Worm (Caenorhabditis elegans) whole organism, early embryonic: Measurements from ENCODE around the gene prx-5.

Experiments
- B0310.2 ChIP-seq: sonication (generic microtip); optimal IDR thresholded peaks from 2 replicates; lab custom pipeline; 2016; ENCODE audit warnings: mild to moderate bottlenecking, missing genetic modification characterization, missing compliant biosample characterization
- F13C5.2 ChIP-seq: sonication (generic microtip); optimal IDR thresholded peaks from 2 replicates; lab custom pipeline; 2017; ENCODE audit warnings: mild to moderate bottlenecking, missing genetic modification characterization, inconsistent platforms, missing compliant biosample characterization
- aly-1 ChIP-seq: sonication (generic microtip); optimal IDR thresholded peaks from 2 replicates; lab custom pipeline; 2016; ENCODE audit warnings: missing genetic modification characterization, missing compliant biosample characterization
- ama-1 ChIP-seq: fragments of 150-350 bp; optimal IDR thresholded peaks from 2 replicates; lab custom pipeline; 2014
- ceh-13 ChIP-seq: fragments of 200-800 bp; sonication (Bioruptor generic); optimal IDR thresholded peaks from 2 replicates; lab custom pipeline; 2018; ENCODE audit warnings: mild to moderate bottlenecking, missing genetic modification characterization, missing compliant biosample characterization
- ceh-36 ChIP-seq: sonication (generic microtip); optimal IDR thresholded peaks from 2 replicates; lab custom pipeline; 2016; ENCODE audit warnings: missing genetic modification characterization, inconsistent platforms, missing compliant biosample characterization
- ets-7 ChIP-seq: sonication (generic microtip); optimal IDR thresholded peaks from 2 replicates; lab custom pipeline; 2016; ENCODE audit warnings: missing genotype, missing genetic modification characterization, missing compliant biosample characterization
- flt-1 ChIP-seq: fragments of 200-800 bp; sonication (Bioruptor generic); IDR thresholded peaks from 2 replicates; pipeline ENCODE4 v1.3.6; 2022; ENCODE audit warnings: missing genetic modification characterization, missing compliant biosample characterization
- hmbx-1 ChIP-seq: sonication (generic microtip); optimal IDR thresholded peaks from 2 replicates; lab custom pipeline; 2016; ENCODE audit warnings: mild to moderate bottlenecking, missing genetic modification characterization, missing compliant biosample characterization
- hmg-4 ChIP-seq: fragments of 200-800 bp; sonication (Bioruptor generic); optimal IDR thresholded peaks from 2 replicates; lab custom pipeline; 2018; ENCODE audit warnings: mild to moderate bottlenecking, missing genetic modification characterization, missing compliant biosample characterization
- hnd-1 ChIP-seq: sonication (generic microtip); optimal IDR thresholded peaks from 2 replicates; lab custom pipeline; 2016; ENCODE audit warnings: missing genetic modification characterization, missing compliant biosample characterization
- pes-1 ChIP-seq: fragments of 200-800 bp; sonication (Bioruptor generic); IDR thresholded peaks from 2 replicates; pipeline ENCODE4 v1.3.6; 2022; ENCODE audit warnings: missing genetic modification reagents, missing genetic modification characterization, missing compliant biosample characterization
- scrt-1 ChIP-seq: fragments of 200-800 bp; sonication (Bioruptor generic); IDR thresholded peaks from 2 replicates; pipeline ENCODE4 v1.3.6; 2022; ENCODE audit warnings: missing genetic modification characterization, missing compliant biosample characterization
- sea-1 ChIP-seq: fragments of 200-800 bp; sonication (Bioruptor generic); conservative IDR thresholded peaks from 2 replicates; pipeline ENCODE4 v1.3.6; 2022; ENCODE audit warnings: missing genetic modification characterization, missing compliant biosample characterization
- tbx-11 ChIP-seq: fragments of 200-800 bp; sonication (Bioruptor generic); IDR thresholded peaks from 2 replicates; pipeline ENCODE4 v1.3.6; 2022; ENCODE audit warnings: missing genetic modification characterization, missing compliant biosample characterization
- tbx-37 ChIP-seq: fragments of 200-800 bp; sonication (Bioruptor generic); conservative IDR thresholded peaks from 2 replicates; pipeline ENCODE4 v1.3.6; 2022; ENCODE audit warnings: missing genetic modification reagents, missing genetic modification characterization, missing compliant biosample characterization
- tra-4 ChIP-seq: sonication (generic microtip); optimal IDR thresholded peaks from 2 replicates; lab custom pipeline; 2017; ENCODE audit warnings: missing genetic modification characterization, missing compliant biosample characterization

prx-5 gene

DNA sequence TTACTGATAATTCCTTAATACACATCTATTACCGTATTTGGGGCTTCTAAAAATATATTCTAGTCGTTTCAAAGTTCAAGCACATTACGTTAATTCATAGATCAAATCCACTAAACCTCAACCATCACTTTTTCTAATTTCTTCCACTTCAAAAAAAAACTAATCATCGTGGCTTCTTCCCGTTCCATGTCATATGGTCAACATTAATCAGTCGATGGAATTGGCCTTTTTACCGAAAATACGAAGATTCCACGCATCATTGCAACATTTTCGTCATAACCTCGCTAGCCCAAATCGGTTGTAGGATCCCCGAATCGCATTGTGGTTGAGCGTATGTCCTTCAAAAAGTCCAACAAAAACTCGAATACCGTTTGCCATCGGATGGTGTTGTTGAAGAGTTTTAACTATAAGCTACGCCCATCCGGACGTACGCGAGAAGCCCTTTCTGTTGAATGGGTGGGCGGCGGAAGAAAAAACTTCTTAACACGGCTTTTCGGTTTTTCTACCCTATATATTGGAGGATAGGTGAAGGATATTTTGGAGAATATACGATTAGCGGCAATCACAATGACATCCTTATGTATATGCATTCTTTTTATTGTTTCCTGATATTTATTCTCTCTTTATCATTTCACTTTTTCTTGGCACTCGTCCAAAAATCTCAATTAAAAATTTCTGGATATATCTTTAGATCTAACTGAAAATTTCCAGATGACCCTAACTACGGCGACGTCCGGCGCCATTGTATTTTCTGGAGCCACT, 27.9 kb downstream of the prx-5 start, which contains the start of gene rol-6:
TSS of gene rol-6 (plus strand) at position 712 of the 762 bp plus-strand sequence.
- no peak for TF ChIP-seq B0310.2 (tag; lab: Kevin White, UChicago)
- TF ChIP-seq hnd-1 (tag; lab: Kevin White, UChicago) = no peak
- TF ChIP-seq ceh-36 (tag; lab: Kevin White, UChicago) = no peak
- TF ChIP-seq ets-7 = no peak
- TF ChIP-seq pes-1 = no peak
- TF ChIP-seq tbx-37 (GFP tag; lab: Robert Waterston, UW) = no peak
- no peak for TF ChIP-seq F13C5.2
- no peak for TF ChIP-seq tra-4 (tag; lab: Kevin White, UChicago)
- no peak for TF ChIP-seq flt-1 (GFP tag; lab: Robert Waterston, UW)
- TF ChIP-seq tbx-11 = no peak
- TF ChIP-seq hmbx-1 (tag; lab: Kevin White, UChicago) = no peak
- TF ChIP-seq ama-1 (lab: Kevin White, UChicago) = no peak

DNA sequence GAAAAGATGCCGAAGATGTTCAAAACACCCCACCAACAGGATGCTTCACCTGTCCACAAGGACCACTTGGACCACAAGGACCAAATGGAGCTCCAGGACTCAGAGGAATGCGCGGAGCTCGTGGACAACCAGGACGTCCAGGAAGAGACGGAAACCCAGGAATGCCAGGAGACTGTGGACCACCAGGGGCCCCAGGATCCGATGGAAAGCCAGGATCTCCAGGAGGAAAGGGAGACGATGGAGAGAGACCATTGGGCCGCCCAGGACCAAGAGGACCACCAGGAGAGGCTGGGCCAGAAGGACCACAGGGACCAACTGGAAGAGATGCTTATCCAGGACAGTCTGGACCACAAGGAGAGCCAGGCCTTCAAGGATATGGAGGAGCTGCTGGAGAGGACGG, 29.0 kb downstream of the prx-5 start:
- no peak for TF ChIP-seq ceh-36 (tag; lab: Kevin White, UChicago)
- TF ChIP-seq tbx-37 (GFP tag; lab: Robert Waterston, UW) = no peak
- no peak for TF ChIP-seq ceh-13
- no peak for TF ChIP-seq hmg-4 (GFP tag; lab: Kevin White, UChicago)
- TF ChIP-seq scrt-1 = no peak
- no peak for TF ChIP-seq F13C5.2
- TF ChIP-seq aly-1 (tag; lab: Kevin White, UChicago) = no peak
- no peak for TF ChIP-seq hmbx-1 (tag; lab: Kevin White, UChicago)
- TF ChIP-seq tbx-11 = no peak
- no peak for TF ChIP-seq sea-1 (GFP tag; lab: Robert Waterston, UW)
- no peak for TF ChIP-seq tra-4 (tag; lab: Kevin White, UChicago)
- TF ChIP-seq hnd-1 (tag; lab: Kevin White, UChicago) = no peak
- TF ChIP-seq flt-1 (GFP tag; lab: Robert Waterston, UW) = no peak
- no peak for TF ChIP-seq ets-7

DNA sequence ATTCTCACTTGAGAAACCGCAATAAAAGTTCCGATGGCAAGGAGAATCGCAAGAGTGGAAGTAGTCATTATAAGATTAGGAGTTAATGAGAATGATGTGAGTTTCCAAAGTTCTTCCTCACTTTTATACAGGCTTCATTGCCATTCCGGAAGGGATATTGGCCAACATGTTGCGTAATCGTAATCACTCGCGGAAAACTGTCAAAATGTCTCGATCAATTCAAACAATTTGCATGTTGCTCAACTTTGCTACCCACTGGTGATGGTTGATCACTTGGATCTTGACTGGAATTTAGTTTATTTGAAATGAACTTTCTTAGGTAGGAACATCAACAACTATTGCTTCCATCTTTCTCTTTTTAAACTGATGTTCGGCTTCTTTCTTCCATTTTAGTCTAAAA, 32.8 kb downstream of the prx-5 start, which contains the start of gene idpb-4:
TSS of gene idpb-4 (minus strand) at position 101 of the 400 bp plus-strand sequence.
- TF ChIP-seq scrt-1 (no peak), sea-1 (GFP tag; lab: Robert Waterston, UW) (no peak), ceh-36 (tag; lab: Kevin White, UChicago) (no peak), hnd-1 (tag; lab: Kevin White, UChicago) (no peak), pes-1 (no peak), flt-1 (GFP tag; lab: Robert Waterston, UW) (no peak), ets-7 (no peak), B0310.2 (tag; lab: Kevin White, UChicago) (no peak), aly-1 (tag; lab: Kevin White, UChicago) (no peak), tbx-11 (no peak), tra-4 (tag; lab: Kevin White, UChicago) (no peak), F13C5.2 (no peak), ceh-13 (no peak), tbx-37 (GFP tag; lab: Robert Waterston, UW) (no peak)

DNA sequence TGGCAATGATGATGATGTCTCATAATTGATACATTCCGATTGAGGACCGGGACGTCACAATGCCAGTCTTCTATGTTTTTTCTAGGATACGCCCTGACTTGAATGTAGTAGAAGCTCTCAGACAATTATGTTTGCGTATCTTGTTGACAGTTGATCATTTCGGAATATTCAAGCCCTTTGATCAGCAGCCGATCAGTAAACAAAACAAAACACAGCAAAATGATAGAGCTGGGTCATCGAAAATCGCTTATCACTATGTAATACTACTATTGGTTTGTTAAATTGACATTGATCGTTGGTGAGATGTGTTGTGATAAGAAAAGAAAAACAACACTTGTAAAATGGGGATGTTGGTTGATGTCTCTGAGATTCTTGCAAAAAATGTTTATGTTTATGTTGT, 33.6 kb downstream of the prx-5 start:
- no peak for TF ChIP-seq ama-1 (lab: Kevin White, UChicago)
- no peak for TF ChIP-seq aly-1 (tag; lab: Kevin White, UChicago)
- TF ChIP-seq flt-1 (GFP tag; lab: Robert Waterston, UW) = no peak
- no peak for TF ChIP-seq ets-7
- no peak for TF ChIP-seq ceh-36 (tag; lab: Kevin White, UChicago)
- no peak for TF ChIP-seq hmbx-1 (tag; lab: Kevin White, UChicago)
- no peak for TF ChIP-seq ceh-13
- no peak for TF ChIP-seq hmg-4 (GFP tag; lab: Kevin White, UChicago)
- no peak for TF ChIP-seq sea-1 (GFP tag; lab: Robert Waterston, UW)
- no peak for TF ChIP-seq hnd-1 (tag; lab: Kevin White, UChicago)
- no peak for TF ChIP-seq tbx-11
- no peak for TF ChIP-seq F13C5.2
- no peak for TF ChIP-seq tra-4 (tag; lab: Kevin White, UChicago)
- no peak for TF ChIP-seq B0310.2 (tag; lab: Kevin White, UChicago)
- no peak for TF ChIP-seq tbx-37 (GFP tag; lab: Robert Waterston, UW)
- no peak for TF ChIP-seq pes-1
- no peak for TF ChIP-seq scrt-1

DNA sequence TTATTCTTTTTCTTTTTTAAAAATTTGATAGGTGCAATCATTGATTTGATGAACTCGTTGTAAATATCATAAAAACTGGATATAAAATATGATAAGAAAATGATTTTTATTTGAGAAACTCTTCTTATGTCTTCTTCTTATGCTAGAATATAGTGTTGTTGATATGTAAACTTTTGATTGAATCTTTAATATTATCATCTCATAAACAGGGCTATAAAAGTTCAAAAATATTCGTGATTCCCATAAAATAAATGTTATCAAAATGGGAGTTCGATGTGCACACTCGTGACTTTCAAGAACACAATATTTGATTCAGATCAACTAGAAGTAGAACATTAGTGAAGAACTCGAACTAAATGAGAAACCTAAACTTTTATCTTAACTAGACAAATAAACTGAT, 34.3 kb downstream of the prx-5 start:
- TF ChIP-seq ama-1 (lab: Kevin White, UChicago) = no peak
- no peak for TF ChIP-seq hnd-1 (tag; lab: Kevin White, UChicago)
- TF ChIP-seq sea-1 (GFP tag; lab: Robert Waterston, UW) = no peak
- no peak for TF ChIP-seq tbx-37 (GFP tag; lab: Robert Waterston, UW)
- no peak for TF ChIP-seq tbx-11
- TF ChIP-seq ets-7 = no peak
- TF ChIP-seq tra-4 (tag; lab: Kevin White, UChicago) = no peak
- no peak for TF ChIP-seq B0310.2 (tag; lab: Kevin White, UChicago)
- TF ChIP-seq hmg-4 (GFP tag; lab: Kevin White, UChicago) = no peak
- no peak for TF ChIP-seq pes-1
- no peak for TF ChIP-seq flt-1 (GFP tag; lab: Robert Waterston, UW)
- TF ChIP-seq F13C5.2 = no peak
- no peak for TF ChIP-seq hmbx-1 (tag; lab: Kevin White, UChicago)
- TF ChIP-seq scrt-1 = no peak
- TF ChIP-seq ceh-13 = no peak
- no peak for TF ChIP-seq ceh-36 (tag; lab: Kevin White, UChicago)

DNA sequence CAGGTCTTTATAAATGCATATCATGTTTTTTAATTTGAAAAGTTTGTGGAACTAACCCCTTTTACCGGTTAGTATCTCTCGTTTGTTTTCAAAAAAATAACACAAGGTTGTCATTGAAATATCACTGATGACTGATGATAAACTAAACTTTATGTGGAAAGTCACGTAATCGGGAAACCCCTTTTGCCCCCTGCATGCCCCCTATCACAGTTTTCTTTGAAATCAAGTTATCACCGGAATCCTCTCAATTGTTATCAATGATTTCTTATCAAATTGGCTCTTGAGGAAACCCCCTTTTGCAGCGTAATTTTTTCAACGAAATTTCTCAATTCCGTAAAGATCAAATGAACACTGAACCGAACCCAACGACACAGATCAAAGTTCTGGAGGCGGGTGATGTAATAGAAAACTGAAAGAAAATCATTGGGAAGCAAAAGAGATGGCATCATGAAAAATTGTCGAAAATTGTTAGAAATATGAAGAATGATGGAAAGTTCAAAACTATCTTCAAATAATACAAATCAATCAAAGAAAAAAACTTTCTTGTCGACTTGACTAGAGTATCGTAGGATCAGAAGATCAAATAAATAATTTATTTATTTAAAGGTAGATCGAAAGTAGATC, 35.8 kb downstream of the prx-5 start:
- TF ChIP-seq sea-1 (GFP tag; lab: Robert Waterston, UW) (no peak), hnd-1 (tag; lab: Kevin White, UChicago) (no peak), flt-1 (GFP tag; lab: Robert Waterston, UW) (no peak), ama-1 (lab: Kevin White, UChicago) (no peak), tbx-37 (GFP tag; lab: Robert Waterston, UW) (no peak), ceh-36 (tag; lab: Kevin White, UChicago) (no peak), hmg-4 (GFP tag; lab: Kevin White, UChicago) (no peak), hmbx-1 (tag; lab: Kevin White, UChicago) (no peak)
